In the genomic region with DNA sequence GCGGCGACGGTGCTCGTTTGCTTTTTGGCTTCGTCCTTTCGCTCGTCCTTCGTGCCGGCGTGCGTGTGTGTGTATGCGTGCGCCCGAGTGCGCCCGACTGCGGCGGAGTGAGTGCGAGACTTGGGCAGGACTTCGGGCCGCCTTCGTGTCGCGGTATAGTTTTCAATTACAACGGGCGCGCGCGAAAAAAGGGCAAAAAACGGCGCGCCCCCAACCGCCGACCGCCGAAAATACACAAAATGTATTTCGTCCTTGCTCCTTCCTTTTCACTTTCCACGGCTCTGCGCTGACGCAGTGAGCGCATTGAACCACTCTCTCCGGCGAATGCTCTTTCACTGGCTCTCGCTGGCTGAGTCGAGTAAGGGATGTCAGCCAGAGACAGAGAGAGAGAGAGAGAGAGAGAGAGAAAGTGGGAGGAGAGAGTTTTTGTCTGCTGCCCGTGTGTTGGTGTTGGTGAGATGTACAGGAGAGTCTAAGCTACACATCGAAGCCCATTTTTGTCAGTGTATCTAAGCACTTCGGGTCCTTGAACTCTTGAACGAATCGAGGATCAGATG, we compare ENCODE assay signal across 1 fruit fly cellular context.
TF ChIP-seq lines count a peak whose summit lies in the region.

No protein-coding gene starts in this region.

TF ChIP-seq in whole organism, embryonic, 481 proteins besides CTCF, POLR2A, EP300 and RAD21 (continued from another document and continues in another):
- no peak for TF ChIP-seq CG12299 (tag; optimal IDR thresholded peaks at IDR 0.05; lab: Kevin White, UChicago)
- no peak for TF ChIP-seq CG3163 (GFP tag; optimal IDR thresholded peaks at IDR 0.05; lab: Kevin White, UChicago)
- TF ChIP-seq CG14710 (tag; optimal IDR thresholded peaks at IDR 0.05; lab: Kevin White, UChicago): no peak
- TF ChIP-seq vfl (GFP tag; optimal IDR thresholded peaks at IDR 0.05; lab: Kevin White, UChicago): no peak
- no peak for TF ChIP-seq Ets97D (GFP tag; optimal IDR thresholded peaks at IDR 0.05; lab: Kevin White, UChicago)
- peak; percentile 4 for TF ChIP-seq CG33557 (GFP tag; optimal IDR thresholded peaks at IDR 0.05; lab: Kevin White, UChicago)
- TF ChIP-seq NC2β (GFP tag; optimal IDR thresholded peaks at IDR 0.05; lab: Kevin White, UChicago): no peak
- TF ChIP-seq CG18011 (GFP tag; optimal IDR thresholded peaks at IDR 0.05; lab: Kevin White, UChicago): no peak
- no peak for TF ChIP-seq D19B (GFP tag; optimal IDR thresholded peaks at IDR 0.05; lab: Kevin White, UChicago)
- no peak for TF ChIP-seq GATAe (GFP tag; conservative IDR thresholded peaks at IDR 0.05; lab: Robert Waterston, UW)
- no peak for TF ChIP-seq CG6272 (GFP tag; IDR thresholded peaks at IDR 0.05; lab: Robert Waterston, UW)
- TF ChIP-seq eyg (GFP tag; optimal IDR thresholded peaks at IDR 0.05; lab: Kevin White, UChicago): no peak
- no peak for TF ChIP-seq Mad (GFP tag; optimal IDR thresholded peaks at IDR 0.05; lab: Kevin White, UChicago)
- no peak for TF ChIP-seq Lhr (GFP tag; optimal IDR thresholded peaks at IDR 0.05; lab: Kevin White, UChicago)
- no peak for TF ChIP-seq Bteb2 (GFP tag; optimal IDR thresholded peaks at IDR 0.05; lab: Kevin White, UChicago)
- TF ChIP-seq pan (optimal IDR thresholded peaks at IDR 0.05; lab: Kevin White, UChicago): no peak
- peak in 1 of 2 experiments; percentile 29 for TF ChIP-seq pan (GFP tag; optimal IDR thresholded peaks at IDR 0.05 in 1 of 2, IDR thresholded peaks at IDR 0.05 in 1 of 2)
- no peak for TF ChIP-seq Sry-β (GFP tag; optimal IDR thresholded peaks at IDR 0.05; lab: Kevin White, UChicago)
- no peak for TF ChIP-seq HmgZ (tag; optimal IDR thresholded peaks at IDR 0.05; lab: Kevin White, UChicago)
- no peak for TF ChIP-seq HHEX (GFP tag; optimal IDR thresholded peaks at IDR 0.05; lab: Kevin White, UChicago)
- no peak for TF ChIP-seq CG7963 (GFP tag; IDR thresholded peaks at IDR 0.05; lab: Robert Waterston, UW; ENCODE audit: partially characterized antibody)
- no peak for TF ChIP-seq NFAT (GFP tag; IDR thresholded peaks at IDR 0.05; lab: Robert Waterston, UW)
- TF ChIP-seq CG10565 (GFP tag; optimal IDR thresholded peaks at IDR 0.05; lab: Kevin White, UChicago): no peak
- TF ChIP-seq phol (tag; optimal IDR thresholded peaks at IDR 0.05; lab: Kevin White, UChicago): no peak
- TF ChIP-seq ssp (GFP tag; IDR thresholded peaks at IDR 0.05; lab: Robert Waterston, UW): no peak
- TF ChIP-seq nau (GFP tag; optimal IDR thresholded peaks at IDR 0.05; lab: Kevin White, UChicago): no peak
- TF ChIP-seq Hmx (GFP tag; optimal IDR thresholded peaks at IDR 0.05; lab: Kevin White, UChicago): no peak
- no peak for TF ChIP-seq gsb (GFP tag; IDR thresholded peaks at IDR 0.05; lab: Robert Waterston, UW)
- no peak for TF ChIP-seq CG8944 (GFP tag; optimal IDR thresholded peaks at IDR 0.05; lab: Kevin White, UChicago)
- TF ChIP-seq Tbp (GFP tag; optimal IDR thresholded peaks at IDR 0.05; lab: Kevin White, UChicago): no peak
- TF ChIP-seq CG3281 (GFP tag; optimal IDR thresholded peaks at IDR 0.05; lab: Kevin White, UChicago): no peak
- no peak for TF ChIP-seq CG14860 (GFP tag; IDR thresholded peaks at IDR 0.05; lab: Robert Waterston, UW; ENCODE audit: partially characterized antibody)
- no peak for TF ChIP-seq CG15073 (GFP tag; optimal IDR thresholded peaks at IDR 0.05; lab: Kevin White, UChicago)
- TF ChIP-seq CG2875 (GFP tag; optimal IDR thresholded peaks at IDR 0.05; lab: Kevin White, UChicago): no peak
- TF ChIP-seq CG7745 (tag; optimal IDR thresholded peaks at IDR 0.05; lab: Kevin White, UChicago): no peak
- TF ChIP-seq Eip74EF (GFP tag; optimal IDR thresholded peaks at IDR 0.05; lab: Kevin White, UChicago): no peak
- TF ChIP-seq CG16813 (GFP tag; IDR thresholded peaks at IDR 0.05; lab: Robert Waterston, UW; ENCODE audit: partially characterized antibody): no peak; the same call in 2 of the 3 replicates
- TF ChIP-seq Hand (GFP tag; optimal IDR thresholded peaks at IDR 0.05; lab: Kevin White, UChicago): peak; percentile 42
- TF ChIP-seq disco-r (GFP tag; optimal IDR thresholded peaks at IDR 0.05; lab: Kevin White, UChicago): no peak
- TF ChIP-seq CG13894 (tag; optimal IDR thresholded peaks at IDR 0.05; lab: Kevin White, UChicago): no peak
- TF ChIP-seq Adf1 (GFP tag; IDR thresholded peaks at IDR 0.05; lab: Robert Waterston, UW): peak; percentile 38; the same call in 1 of the 2 replicates
- no peak for TF ChIP-seq Bdp1 (GFP tag; optimal IDR thresholded peaks at IDR 0.05; lab: Kevin White, UChicago)
- TF ChIP-seq cas (GFP tag; IDR thresholded peaks at IDR 0.05; lab: Robert Waterston, UW): no peak
- TF ChIP-seq CG12071 (GFP tag; optimal IDR thresholded peaks at IDR 0.05; lab: Kevin White, UChicago): no peak
- TF ChIP-seq chm (GFP tag; IDR thresholded peaks at IDR 0.05; lab: Robert Waterston, UW): no peak
- peak; percentile 99 for TF ChIP-seq Deaf1 (tag; optimal IDR thresholded peaks at IDR 0.05; lab: Kevin White, UChicago)
- TF ChIP-seq salm (tag; optimal IDR thresholded peaks at IDR 0.05; lab: Kevin White, UChicago): no peak
- no peak for TF ChIP-seq Abd-B (GFP tag; optimal IDR thresholded peaks at IDR 0.05; lab: Kevin White, UChicago)
- no peak for TF ChIP-seq B-H2 (GFP tag; optimal IDR thresholded peaks at IDR 0.05; lab: Kevin White, UChicago)
- no peak for TF ChIP-seq dimm (GFP tag; IDR thresholded peaks at IDR 0.05; lab: Robert Waterston, UW)
- no peak for TF ChIP-seq stwl (tag; optimal IDR thresholded peaks at IDR 0.05; lab: Kevin White, UChicago)
- TF ChIP-seq al (GFP tag; IDR thresholded peaks at IDR 0.05; lab: Robert Waterston, UW): no peak
- no peak for TF ChIP-seq CG42726 (GFP tag; IDR thresholded peaks at IDR 0.05; lab: Robert Waterston, UW; ENCODE audit: partially characterized antibody)
- TF ChIP-seq CG12942 (GFP tag; optimal IDR thresholded peaks at IDR 0.05; lab: Kevin White, UChicago): no peak
- peak; percentile 10; the same call in 1 of the 2 replicates for TF ChIP-seq CG32532 (GFP tag; IDR thresholded peaks at IDR 0.05; lab: Robert Waterston, UW)
- TF ChIP-seq CG6254 (GFP tag; optimal IDR thresholded peaks at IDR 0.05; lab: Kevin White, UChicago): no peak
- no peak for TF ChIP-seq ac (GFP tag; optimal IDR thresholded peaks at IDR 0.05; lab: Kevin White, UChicago)
- TF ChIP-seq Aef1 (GFP tag; IDR thresholded peaks at IDR 0.05; lab: Robert Waterston, UW): no peak
- TF ChIP-seq CG15601 (tag; optimal IDR thresholded peaks at IDR 0.05; lab: Kevin White, UChicago): no peak
- no peak for TF ChIP-seq CG14965 (GFP tag; optimal IDR thresholded peaks at IDR 0.05; lab: Kevin White, UChicago; ENCODE audit: borderline replicate concordance)
- TF ChIP-seq CG6791 (GFP tag; IDR thresholded peaks at IDR 0.05; lab: Robert Waterston, UW; ENCODE audit: partially characterized antibody): no peak
- no peak for TF ChIP-seq ato (GFP tag; IDR thresholded peaks at IDR 0.05; lab: Robert Waterston, UW; ENCODE audit: partially characterized antibody)
- TF ChIP-seq h (optimal IDR thresholded peaks at IDR 0.05; lab: Kevin White, UChicago): no peak
- no peak for TF ChIP-seq CG12744 (GFP tag; optimal IDR thresholded peaks at IDR 0.05; lab: Kevin White, UChicago)
- no peak for TF ChIP-seq CG4707 (GFP tag; optimal IDR thresholded peaks at IDR 0.05; lab: Kevin White, UChicago)
- peak; percentile 90 for TF ChIP-seq Kr (GFP tag; optimal IDR thresholded peaks at IDR 0.05; lab: Kevin White, UChicago)
- TF ChIP-seq Max (GFP tag; optimal IDR thresholded peaks at IDR 0.05; lab: Kevin White, UChicago): no peak
- no peak for TF ChIP-seq Fer3 (tag; optimal IDR thresholded peaks at IDR 0.05; lab: Kevin White, UChicago)
- TF ChIP-seq grn (GFP tag; optimal IDR thresholded peaks at IDR 0.05; lab: Kevin White, UChicago): no peak
- TF ChIP-seq fru (optimal IDR thresholded peaks at IDR 0.05; lab: Kevin White, UChicago): no peak
- TF ChIP-seq Ssrp (tag; optimal IDR thresholded peaks at IDR 0.05; lab: Kevin White, UChicago): no peak
- TF ChIP-seq CG2678 (tag; optimal IDR thresholded peaks at IDR 0.05; lab: Kevin White, UChicago): no peak
- no peak for TF ChIP-seq CG15011 (GFP tag; optimal IDR thresholded peaks at IDR 0.05; lab: Kevin White, UChicago)
- no peak for TF ChIP-seq CG10979 (tag; optimal IDR thresholded peaks at IDR 0.05; lab: Kevin White, UChicago)
- TF ChIP-seq gcm (GFP tag; optimal IDR thresholded peaks at IDR 0.05; lab: Kevin White, UChicago): no peak
- TF ChIP-seq CG3838 (GFP tag; optimal IDR thresholded peaks at IDR 0.05; lab: Kevin White, UChicago): no peak
- TF ChIP-seq bigmax (GFP tag; optimal IDR thresholded peaks at IDR 0.05; lab: Kevin White, UChicago): no peak
- no peak for TF ChIP-seq CG10431 (GFP tag; optimal IDR thresholded peaks at IDR 0.05; lab: Kevin White, UChicago)
- no peak for TF ChIP-seq Elba2 (GFP tag; optimal IDR thresholded peaks at IDR 0.05; lab: Kevin White, UChicago)
- TF ChIP-seq D19A (tag; optimal IDR thresholded peaks at IDR 0.05; lab: Kevin White, UChicago): no peak
- peak; percentile 0 for TF ChIP-seq CG17829 (tag; optimal IDR thresholded peaks at IDR 0.05; lab: Kevin White, UChicago)
- no peak for TF ChIP-seq CoRest (tag; optimal IDR thresholded peaks at IDR 0.05; lab: Kevin White, UChicago)
- TF ChIP-seq Hmr (GFP tag; optimal IDR thresholded peaks at IDR 0.05; lab: Kevin White, UChicago): no peak
- TF ChIP-seq z (GFP tag; IDR thresholded peaks at IDR 0.05; lab: Robert Waterston, UW): 0 out of 3 replicates have a peak, but pooled peaks have one; percentile 43
- TF ChIP-seq zfh2 (GFP tag; optimal IDR thresholded peaks at IDR 0.05; lab: Kevin White, UChicago): no peak
- TF ChIP-seq NK7.1 (GFP tag; optimal IDR thresholded peaks at IDR 0.05; lab: Kevin White, UChicago): no peak
- TF ChIP-seq slp2 (GFP tag; optimal IDR thresholded peaks at IDR 0.05; lab: Kevin White, UChicago): no peak
- no peak for TF ChIP-seq CG8290 (GFP tag; optimal IDR thresholded peaks at IDR 0.05; lab: Kevin White, UChicago)
- TF ChIP-seq CG8290 (tag; optimal IDR thresholded peaks at IDR 0.05; lab: Kevin White, UChicago): peak in 1 of 2 experiments; percentile 30
- peak; percentile 93 for TF ChIP-seq ewg (GFP tag; optimal IDR thresholded peaks at IDR 0.05; lab: Kevin White, UChicago)
- TF ChIP-seq eve (GFP tag; optimal IDR thresholded peaks at IDR 0.05; lab: Kevin White, UChicago): no peak
- no peak for TF ChIP-seq CG9437 (GFP tag; optimal IDR thresholded peaks at IDR 0.05; lab: Kevin White, UChicago)
- peak; percentile 43; the same call in 1 of the 2 replicates for TF ChIP-seq crol (GFP tag; IDR thresholded peaks at IDR 0.05; lab: Robert Waterston, UW)
- TF ChIP-seq pho (GFP tag; optimal IDR thresholded peaks at IDR 0.05; lab: Kevin White, UChicago): no peak
- no peak for TF ChIP-seq chn (GFP tag; optimal IDR thresholded peaks at IDR 0.05; lab: Kevin White, UChicago)
- TF ChIP-seq pros (GFP tag; optimal IDR thresholded peaks at IDR 0.05; lab: Kevin White, UChicago): peak; percentile 98
- no peak; the same call in 1 of the 2 replicates for TF ChIP-seq CG4360 (GFP tag; IDR thresholded peaks at IDR 0.05; lab: Robert Waterston, UW)
- peak; percentile 71 for TF ChIP-seq CG15479 (GFP tag; optimal IDR thresholded peaks at IDR 0.05; lab: Kevin White, UChicago)
- no peak for TF ChIP-seq jigr1 (GFP tag; IDR thresholded peaks at IDR 0.05; lab: Robert Waterston, UW)
- no peak for TF ChIP-seq mld (GFP tag; IDR thresholded peaks at IDR 0.05; lab: Robert Waterston, UW; ENCODE audit: partially characterized antibody)
- TF ChIP-seq trem (tag; optimal IDR thresholded peaks at IDR 0.05; lab: Kevin White, UChicago): no peak
- no peak for TF ChIP-seq CG2120 (GFP tag; optimal IDR thresholded peaks at IDR 0.05; lab: Kevin White, UChicago)
- TF ChIP-seq caup (GFP tag; optimal IDR thresholded peaks at IDR 0.05; lab: Kevin White, UChicago; ENCODE audit: severe bottlenecking): no peak
- TF ChIP-seq hbn (GFP tag; IDR thresholded peaks at IDR 0.05; lab: Robert Waterston, UW; ENCODE audit: partially characterized antibody): 0 out of 2 replicates have a peak, but pooled peaks have one; percentile 49
- TF ChIP-seq bowl (GFP tag; IDR thresholded peaks at IDR 0.05; lab: Robert Waterston, UW): no peak
- no peak for TF ChIP-seq CG6654 (GFP tag; optimal IDR thresholded peaks at IDR 0.05; lab: Kevin White, UChicago)
- no peak for TF ChIP-seq Meics (GFP tag; optimal IDR thresholded peaks at IDR 0.05; lab: Kevin White, UChicago)
- no peak for TF ChIP-seq tna (GFP tag; IDR thresholded peaks at IDR 0.05; lab: Robert Waterston, UW; ENCODE audit: partially characterized antibody)
- TF ChIP-seq schlank (tag; optimal IDR thresholded peaks at IDR 0.05; lab: Kevin White, UChicago): no peak
- TF ChIP-seq pfk (GFP tag; optimal IDR thresholded peaks at IDR 0.05; lab: Kevin White, UChicago): no peak
- TF ChIP-seq ham (GFP tag; IDR thresholded peaks at IDR 0.05; lab: Robert Waterston, UW): no peak
- no peak for TF ChIP-seq CkIIα-i1 (GFP tag; IDR thresholded peaks at IDR 0.05; lab: Robert Waterston, UW)
- no peak for TF ChIP-seq CG1792 (GFP tag; optimal IDR thresholded peaks at IDR 0.05; lab: Kevin White, UChicago)
- TF ChIP-seq CG12155 (GFP tag; optimal IDR thresholded peaks at IDR 0.05; lab: Kevin White, UChicago): no peak
- TF ChIP-seq klu (GFP tag; IDR thresholded peaks at IDR 0.05; lab: Robert Waterston, UW): no peak
- peak; percentile 47; the same call in 1 of the 4 replicates for TF ChIP-seq Dll (GFP tag; IDR thresholded peaks at IDR 0.05; lab: Robert Waterston, UW; ENCODE audit: partially characterized antibody)
- TF ChIP-seq CG31365 (tag; optimal IDR thresholded peaks at IDR 0.05; lab: Kevin White, UChicago): no peak
- TF ChIP-seq Rfx (GFP tag; IDR thresholded peaks at IDR 0.05; lab: Robert Waterston, UW): no peak
- TF ChIP-seq otp (GFP tag; IDR thresholded peaks at IDR 0.05; lab: Robert Waterston, UW): no peak
- peak; percentile 74 for TF ChIP-seq CG32767 (GFP tag; IDR thresholded peaks at IDR 0.05; lab: Robert Waterston, UW)
- no peak for TF ChIP-seq vvl (GFP tag; IDR thresholded peaks at IDR 0.05; lab: Robert Waterston, UW)
- no peak for TF ChIP-seq en (GFP tag; optimal IDR thresholded peaks at IDR 0.05; lab: Kevin White, UChicago)
- TF ChIP-seq CG11247 (GFP tag; IDR thresholded peaks at IDR 0.05; lab: Robert Waterston, UW): no peak
- TF ChIP-seq kah (GFP tag; optimal IDR thresholded peaks at IDR 0.05; lab: Kevin White, UChicago): no peak
- no peak for TF ChIP-seq ab (GFP tag; optimal IDR thresholded peaks at IDR 0.05; lab: Kevin White, UChicago)
- no peak for TF ChIP-seq dmrt99B (tag; optimal IDR thresholded peaks at IDR 0.05; lab: Kevin White, UChicago)
- TF ChIP-seq CG4854 (GFP tag; optimal IDR thresholded peaks at IDR 0.05; lab: Kevin White, UChicago): no peak
- no peak for TF ChIP-seq CG1529 (GFP tag; optimal IDR thresholded peaks at IDR 0.05; lab: Kevin White, UChicago)
- no peak for TF ChIP-seq CG30403 (GFP tag; optimal IDR thresholded peaks at IDR 0.05; lab: Kevin White, UChicago)
